Worm (Caenorhabditis elegans): ENCODE data around the gene srg-48.

- TF ChIP-seq zag-1 (tag; optimal IDR thresholded peaks at IDR 0.05) (no peak), lin-15B (tag; optimal IDR thresholded peaks at IDR 0.05) (no peak), unc-62 (GFP tag; optimal IDR thresholded peaks at IDR 0.05 in 1 of 2) (peak in 1 of 2 experiments; percentile 95), unc-62 (tag; optimal IDR thresholded peaks at IDR 0.05) (no peak), daf-8 (GFP tag; IDR thresholded peaks at IDR 0.05) (no peak), nhr-77 (tag; optimal IDR thresholded peaks at IDR 0.05) (no peak), ama-1 (optimal IDR thresholded peaks at IDR 0.05) (no peak), nhr-102 (tag; optimal IDR thresholded peaks at IDR 0.05) (no peak), pha-4 (GFP tag; IDR thresholded peaks at IDR 0.05) (no peak), pha-4 (tag; optimal IDR thresholded peaks at IDR 0.05) (no peak)
Observed at ce11 chrIV:7097450-7097849, 25.2 kb downstream of the srg-48 start.

Measured in whole organism, L4 larva.